Worm (Caenorhabditis elegans) whole organism, L4 larva: ENCODE measurements around the gene C39F7.1.

ENCODE experiments used
- ZK546.5 ChIP-seq, 2 experiments: sonication (generic microtip); optimal IDR thresholded peaks; 2 replicates each; lab custom pipeline; 2017; ENCODE audit warnings: missing biosample characterization in 2 of 2, missing genetic modification characterization in 2 of 2
- dpl-1 ChIP-seq: fragments of 150-350 bp; optimal IDR thresholded peaks from 2 replicates; lab custom pipeline; 2014; ENCODE audit warnings: missing biosample characterization, missing genetic modification reagents, missing genetic modification characterization
- fkh-10 ChIP-seq: fragments of 150-350 bp; optimal IDR thresholded peaks from 2 replicates; lab custom pipeline; 2014; ENCODE audit warnings: missing biosample characterization, missing genetic modification reagents, missing genetic modification characterization
- fos-1 ChIP-seq: fragments of 150-350 bp; optimal IDR thresholded peaks from 2 replicates; lab custom pipeline; 2014; ENCODE audit warnings: missing biosample characterization, missing genetic modification characterization
- nhr-42 ChIP-seq: fragments of 200-800 bp; sonication (Bioruptor generic); IDR thresholded peaks from 2 replicates; pipeline ENCODE4 v1.3.6; 2022; ENCODE audit warnings: missing genetic modification characterization, missing compliant biosample characterization
- pqm-1 ChIP-seq: sonication (generic microtip); optimal IDR thresholded peaks from 2 replicates; lab custom pipeline; 2017; ENCODE audit warnings: missing biosample characterization, missing genetic modification characterization
- unc-62 ChIP-seq, 3 experiments: fragments of 150-350 bp in 1 of 3; sonication (generic microtip); optimal IDR thresholded peaks in 2 of 3; peaks in 1 of 3; 1 replicate in 1 of 3; 2 replicates in 2 of 3; lab custom pipeline; 2014 to 2017; ENCODE audit warnings: missing biosample characterization in 3 of 3, missing genetic modification characterization in 3 of 3, missing genetic modification reagents in 3 of 3, missing genotype in 1 of 3
- ztf-11 ChIP-seq: fragments of 150-350 bp; optimal IDR thresholded peaks from 2 replicates; lab custom pipeline; 2014; ENCODE audit warnings: missing biosample characterization, missing genetic modification characterization

DNA sequence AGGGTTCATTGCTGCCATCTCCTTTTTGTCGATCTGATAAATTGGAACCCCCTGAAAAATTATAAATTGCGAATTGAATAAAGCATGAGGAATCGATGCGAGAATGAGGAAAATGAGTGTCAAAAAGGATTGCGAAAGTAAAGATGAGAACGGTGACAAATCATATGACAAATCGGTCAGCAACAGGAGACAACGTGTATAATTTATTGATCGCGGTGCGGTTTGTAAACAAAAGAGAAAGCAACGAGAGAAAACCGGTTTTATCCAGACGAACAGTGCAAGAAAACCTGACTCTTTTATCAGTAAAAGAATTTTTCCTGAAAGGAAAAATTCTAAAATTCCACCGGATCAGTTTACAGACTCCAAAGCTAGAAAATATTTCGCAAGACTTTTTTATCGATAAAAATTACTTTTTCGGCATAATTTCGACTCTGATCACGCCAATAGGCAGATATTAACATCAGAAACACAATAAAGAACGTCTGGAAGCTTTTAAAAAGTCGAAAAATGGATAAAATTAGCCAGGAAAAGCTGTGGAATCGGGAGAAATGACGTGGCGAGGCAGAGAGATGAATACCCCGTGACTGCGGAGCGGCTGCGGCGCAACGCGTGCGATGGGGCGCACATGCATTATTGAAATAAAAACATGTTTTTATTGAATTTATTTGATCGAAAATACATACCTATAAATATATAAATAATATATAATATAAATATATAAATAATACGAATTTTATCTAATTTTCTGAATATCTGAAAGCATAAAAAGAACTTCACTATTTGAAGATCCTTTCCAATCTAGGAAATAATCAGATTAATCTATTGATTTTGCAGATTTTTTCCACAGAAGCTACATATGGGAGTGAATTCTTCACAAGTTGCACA, 4.0 kb downstream of the C39F7.1 start, which contains the start of the genes rab-1 and C39F7.5:
- TF ChIP-seq ztf-11 (tag; lab: Kevin White, UChicago), result no peak
- no peak for TF ChIP-seq fkh-10
- TF ChIP-seq unc-62 (GFP tag; optimal IDR thresholded peaks at IDR 0.05 in 1 of 2; lab: Kevin White, UChicago), result no peak
- TF ChIP-seq unc-62 (tag; optimal IDR thresholded peaks at IDR 0.05; lab: Kevin White, UChicago), result no peak
- no peak for TF ChIP-seq fos-1 (tag; lab: Kevin White, UChicago)
- no peak for TF ChIP-seq pqm-1 (tag; lab: Kevin White, UChicago)
- no peak for TF ChIP-seq ZK546.5 (tag; optimal IDR thresholded peaks at IDR 0.05; lab: Kevin White, UChicago)
- no peak for TF ChIP-seq nhr-42 (GFP tag; lab: Robert Waterston, UW)
- TF ChIP-seq dpl-1 (GFP tag; lab: Kevin White, UChicago), result peak; percentile 58
